Fruit fly (Drosophila melanogaster) whole organism, pupa: ENCODE results near the gene CG4042.
A peak's percentile ranks its signal among the peaks of the same experiment; 100 is the strongest.

Experiments
- CG10348 ChIP-seq: fragments of 200-800 bp; sonication (Bioruptor generic); IDR thresholded peaks from 2 replicates; pipeline ENCODE4 v1.3.6; 2022; ENCODE audit warnings: missing biosample characterization, missing genetic modification characterization
- CG12605 ChIP-seq: fragments of 200-800 bp; sonication (Bioruptor generic); IDR thresholded peaks from 2 replicates; pipeline ENCODE4 v1.3.6; 2022; ENCODE audit warnings: missing biosample characterization, missing genetic modification characterization
- CG13204 ChIP-seq: fragments of 200-800 bp; sonication (Bioruptor generic); optimal IDR thresholded peaks from 2 replicates; lab custom pipeline; 2018; ENCODE audit warnings: missing biosample characterization, mild to moderate bottlenecking, missing genetic modification characterization, moderate library complexity
- CG14655 ChIP-seq: fragments of 200-800 bp; sonication (Bioruptor generic); optimal IDR thresholded peaks from 3 replicates; lab custom pipeline; 2017; ENCODE audit warnings: mild to moderate bottlenecking, missing biosample characterization, missing genetic modification reagents, missing genetic modification characterization
- CG15710 ChIP-seq: fragments of 200-800 bp; sonication (Bioruptor generic); optimal IDR thresholded peaks from 2 replicates; lab custom pipeline; 2018; ENCODE audit warnings: missing biosample characterization, mild to moderate bottlenecking, missing genetic modification characterization, moderate library complexity
- CG17806 ChIP-seq: fragments of 200-800 bp; sonication (Bioruptor generic); optimal IDR thresholded peaks from 2 replicates; lab custom pipeline; 2018; ENCODE audit warnings: missing biosample characterization, mild to moderate bottlenecking, missing genetic modification characterization, moderate library complexity
- CG32121 ChIP-seq: fragments of 200-800 bp; sonication (Bioruptor generic); IDR thresholded peaks from 2 replicates; pipeline ENCODE4 v1.3.6; 2022; ENCODE audit warnings: missing biosample characterization, missing genetic modification characterization
- CG34367 ChIP-seq: fragments of 200-800 bp; sonication (Bioruptor generic); optimal IDR thresholded peaks from 2 replicates; lab custom pipeline; 2018; ENCODE audit warnings: missing biosample characterization, mild to moderate bottlenecking, missing genetic modification characterization
- CG4496 ChIP-seq: fragments of 200-800 bp; sonication (Bioruptor generic); IDR thresholded peaks from 3 replicates; pipeline ENCODE4 v1.3.6; 2022; ENCODE audit warnings: missing biosample characterization, missing genetic modification characterization
- CG8159 ChIP-seq: fragments of 200-800 bp; sonication (Bioruptor generic); optimal IDR thresholded peaks from 3 replicates; lab custom pipeline; 2018; ENCODE audit warnings: missing biosample characterization, mild to moderate bottlenecking, missing genetic modification characterization, moderate library complexity
- CG8301 ChIP-seq: fragments of 200-800 bp; sonication (Bioruptor generic); optimal IDR thresholded peaks from 2 replicates; lab custom pipeline; 2018; ENCODE audit warnings: missing biosample characterization, mild to moderate bottlenecking, missing genetic modification characterization
- CG9948 ChIP-seq: fragments of 200-800 bp; sonication (Bioruptor generic); optimal IDR thresholded peaks from 2 replicates; lab custom pipeline; 2018; ENCODE audit warnings: missing biosample characterization, mild to moderate bottlenecking, missing genetic modification characterization, moderate library complexity
- D1 ChIP-seq: fragments of 200-800 bp; sonication (Bioruptor generic); optimal IDR thresholded peaks from 2 replicates; lab custom pipeline; 2018; ENCODE audit warnings: missing biosample characterization, mild to moderate bottlenecking, missing genetic modification characterization, moderate library complexity
- EcR ChIP-seq: fragments of 200-800 bp; sonication (Bioruptor generic); optimal IDR thresholded peaks from 3 replicates; lab custom pipeline; 2019; ENCODE audit warnings: missing biosample characterization, missing genetic modification characterization, mild to moderate bottlenecking, moderate library complexity, missing genetic modification reagents
- Ets98B ChIP-seq: fragments of 200-800 bp; sonication (Bioruptor generic); IDR thresholded peaks from 2 replicates; pipeline ENCODE4 v1.3.6; 2022; ENCODE audit warnings: missing biosample characterization, missing genetic modification characterization
- Pif1A ChIP-seq: fragments of 200-800 bp; sonication (Bioruptor generic); optimal IDR thresholded peaks from 3 replicates; lab custom pipeline; 2016; ENCODE audit warnings: missing biosample characterization, missing genetic modification characterization
- Pif1B ChIP-seq: fragments of 200-800 bp; sonication (Bioruptor generic); optimal IDR thresholded peaks from 3 replicates; lab custom pipeline; 2016; ENCODE audit warnings: missing biosample characterization, missing genetic modification characterization
- Snoo ChIP-seq: fragments of 200-800 bp; sonication (Bioruptor generic); optimal IDR thresholded peaks from 3 replicates; lab custom pipeline; 2017; ENCODE audit warnings: missing biosample characterization, mild to moderate bottlenecking, missing genetic modification characterization, inconsistent platforms
- fd96Ca ChIP-seq: fragments of 200-800 bp; sonication (Bioruptor generic); IDR thresholded peaks from 3 replicates; pipeline ENCODE4 v1.3.6; 2022; ENCODE audit warnings: missing biosample characterization, missing genetic modification characterization
- gl ChIP-seq: fragments of 200-800 bp; sonication (Bioruptor generic); optimal IDR thresholded peaks from 2 replicates; lab custom pipeline; 2018; ENCODE audit warnings: missing biosample characterization, mild to moderate bottlenecking, missing genetic modification characterization
- rn ChIP-seq: fragments of 200-800 bp; sonication (Bioruptor generic); IDR thresholded peaks from 2 replicates; pipeline ENCODE4 v1.3.6; 2022; ENCODE audit warnings: missing biosample characterization, missing genetic modification characterization

The CG4042 gene

DNA sequence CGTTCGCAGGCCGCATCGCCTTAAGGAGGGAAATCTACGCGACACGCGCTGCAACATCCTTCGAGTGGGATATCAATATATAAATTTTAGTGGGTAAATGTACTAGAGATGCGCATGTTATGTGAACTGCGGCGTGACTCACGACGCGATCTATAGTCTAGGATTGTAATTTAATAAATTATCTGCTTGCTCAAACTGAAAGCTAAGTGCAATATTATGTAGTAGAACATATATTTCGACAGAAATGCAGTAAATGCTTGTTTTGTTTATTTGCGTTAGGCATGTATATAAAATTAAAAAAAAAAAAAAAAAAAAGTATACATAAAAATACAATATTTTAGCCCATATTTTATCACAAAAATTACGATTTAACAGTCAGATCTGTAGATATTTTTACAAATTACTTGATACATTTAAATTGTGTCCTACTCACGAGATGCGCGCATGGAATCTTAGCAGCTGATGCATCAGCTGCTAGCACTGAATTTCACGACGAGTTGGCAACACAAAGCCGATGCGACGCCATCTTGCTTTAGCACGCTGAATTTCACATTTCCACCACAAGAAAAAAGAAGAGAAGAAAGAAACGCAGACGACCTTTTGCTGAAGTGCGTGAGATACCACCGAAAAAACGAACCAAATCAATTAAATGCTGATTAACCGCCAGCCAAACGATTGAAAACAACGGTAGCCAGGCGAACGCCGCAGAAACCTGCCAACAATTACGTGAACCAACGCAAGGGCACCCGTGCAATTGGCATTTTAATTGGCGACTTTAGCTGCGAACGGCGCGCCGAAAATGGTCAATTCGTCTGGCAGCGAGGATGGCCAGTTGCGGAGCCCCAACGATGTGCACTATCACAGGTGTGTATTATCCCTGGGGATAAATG is at the start of gene CG4042, which contains the start of gene Pitslre:
CG4042 (minus strand) TSS at position 507 of the 890 bp plus-strand sequence.
Pitslre (plus strand) TSS at position 528 of the 890 bp plus-strand sequence.
- TF ChIP-seq CG13204 (GFP tag; lab: Kevin White, UChicago) = no peak
- peak; percentile 16 for TF ChIP-seq CG14655 (GFP tag; lab: Kevin White, UChicago)
- peak; percentile 25 for TF ChIP-seq CG15710 (tag; lab: Kevin White, UChicago)
- TF ChIP-seq EcR = peak; percentile 9
- TF ChIP-seq Ets98B = no peak
- peak; percentile 8 for TF ChIP-seq D1 (tag; lab: Kevin White, UChicago)
- no peak for TF ChIP-seq CG12605
- TF ChIP-seq Pif1B (GFP tag; lab: Kevin White, UChicago) = peak; percentile 6
- TF ChIP-seq CG8159 (tag; lab: Kevin White, UChicago) = peak; percentile 30
- TF ChIP-seq CG34367 (tag; lab: Kevin White, UChicago) = peak; percentile 25

DNA sequence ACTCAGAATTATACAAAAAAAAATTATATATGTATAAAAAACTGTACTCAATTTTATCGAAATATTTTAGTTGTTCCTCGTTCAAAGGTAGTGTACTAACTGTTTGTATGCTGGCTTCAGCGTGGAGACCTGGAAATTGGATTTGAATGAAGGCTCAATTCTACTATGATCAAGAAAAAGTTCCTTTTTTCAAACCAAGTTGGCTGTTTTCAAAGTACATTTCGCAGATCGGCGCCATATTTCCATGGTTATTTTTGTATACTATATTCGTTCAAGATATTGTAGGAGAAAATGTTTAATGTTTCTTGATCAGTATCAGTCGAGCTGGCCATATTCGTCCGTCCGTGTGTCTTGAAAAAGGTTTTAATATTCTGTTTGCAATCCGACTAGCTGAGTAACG is 46.6 kb upstream of the CG4042 start, which contains the start of gene Mst77F:
Mst77F (minus strand) TSS at position 101 of the 400 bp plus-strand sequence.
- TF ChIP-seq CG10348 (no peak), CG32121 (GFP tag; lab: Robert Waterston, UW) (no peak), Pif1A (GFP tag; lab: Kevin White, UChicago) (no peak), CG9948 (tag; lab: Kevin White, UChicago) (no peak), rn (GFP tag; lab: Robert Waterston, UW) (no peak)
- TF ChIP-seq, all 21 proteins: peak for 0

DNA sequence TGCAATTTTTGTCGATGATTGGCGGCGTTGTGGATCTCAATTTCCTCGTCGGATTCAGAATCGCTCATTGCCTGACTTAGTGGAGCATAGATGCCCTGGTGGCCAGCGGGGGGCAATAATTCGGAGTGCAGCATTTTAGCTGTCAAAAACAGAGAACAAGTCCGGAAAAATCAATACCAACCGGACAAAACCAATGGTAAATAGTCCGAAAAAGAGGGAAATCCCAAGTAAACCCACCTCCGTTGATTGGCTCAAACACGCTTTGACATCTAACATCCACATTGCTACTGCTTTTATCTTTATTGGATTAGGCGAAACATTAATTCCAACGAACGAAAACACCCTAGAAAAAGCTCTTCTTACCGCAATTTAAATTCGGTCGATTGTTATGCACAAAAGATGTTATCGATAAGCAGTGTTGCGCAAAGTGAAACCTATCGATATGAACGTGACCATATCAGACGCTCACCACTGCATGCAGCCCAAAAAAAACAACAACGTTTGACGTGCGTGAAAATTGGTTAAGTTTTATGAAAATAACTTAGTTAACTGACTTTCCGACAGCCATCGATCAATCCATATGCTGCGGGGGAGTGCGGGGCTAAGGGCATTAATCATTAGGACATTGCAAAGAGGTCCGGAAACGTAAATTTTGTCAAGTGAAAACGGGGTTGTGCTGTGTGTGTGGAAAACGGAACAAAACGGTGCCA is 44.5 kb upstream of the CG4042 start, which contains the start of the genes CG3618 and Pka-R1:
CG3618 (minus strand) TSS at position 410 of the 710 bp plus-strand sequence.
Pka-R1 (plus strand) TSS at position 453 of the 710 bp plus-strand sequence.
- TF ChIP-seq D1 (tag; lab: Kevin White, UChicago) (no peak), CG4496 (no peak), gl (tag; lab: Kevin White, UChicago) (no peak), Pif1B (GFP tag; lab: Kevin White, UChicago) (no peak), CG14655 (GFP tag; lab: Kevin White, UChicago) (no peak), rn (GFP tag; lab: Robert Waterston, UW) (no peak), CG10348 (no peak), CG8159 (tag; lab: Kevin White, UChicago) (no peak), CG9948 (tag; lab: Kevin White, UChicago) (no peak), Ets98B (no peak), CG8301 (tag; lab: Kevin White, UChicago) (no peak), CG12605 (no peak), Pif1A (GFP tag; lab: Kevin White, UChicago) (no peak), Snoo (no peak), CG13204 (GFP tag; lab: Kevin White, UChicago) (no peak), CG34367 (tag; lab: Kevin White, UChicago) (no peak), fd96Ca (no peak), CG17806 (tag; lab: Kevin White, UChicago) (no peak), EcR (no peak)

DNA sequence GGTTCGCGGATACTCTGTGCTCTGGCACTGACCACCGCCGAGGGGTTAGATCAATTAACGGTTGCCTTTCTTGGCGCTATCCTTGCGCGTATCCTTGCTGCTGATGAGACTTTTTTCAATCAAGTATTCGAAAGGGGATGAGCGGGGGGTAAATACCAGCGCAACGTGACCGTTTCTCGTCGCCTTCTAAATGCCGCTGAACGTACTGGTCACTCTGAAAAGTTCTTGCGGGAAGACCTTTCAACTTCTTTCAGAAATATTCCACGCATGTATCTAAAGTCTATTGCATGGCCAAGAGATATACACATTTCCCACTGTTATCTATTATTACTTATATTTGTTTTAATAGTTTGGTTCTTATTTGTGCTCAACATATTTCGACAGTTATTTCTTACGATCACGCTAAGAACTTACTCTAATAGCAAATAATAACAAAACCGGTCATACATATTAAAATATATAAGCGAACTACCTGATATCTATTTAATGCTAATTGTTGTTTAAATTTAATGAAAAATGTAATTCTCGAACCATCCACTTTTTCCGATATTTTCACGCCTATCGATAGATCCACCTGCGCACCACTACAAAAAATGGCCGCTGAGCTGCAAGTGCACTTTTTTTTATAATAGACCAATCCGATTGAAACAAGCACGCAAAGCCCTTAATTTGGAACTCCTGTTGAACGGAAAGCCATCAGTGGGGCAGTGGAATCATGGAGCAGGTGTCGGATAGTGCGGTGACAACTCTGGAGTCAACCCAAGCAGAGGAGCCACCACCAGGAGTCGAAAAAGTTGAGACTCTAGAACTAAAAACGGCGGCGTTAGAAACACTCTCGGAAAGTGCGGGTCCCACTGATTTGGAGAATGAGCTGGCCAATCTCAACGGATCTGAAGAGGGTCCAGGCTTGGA is 38.0 kb upstream of the CG4042 start, which contains the start of the genes CG3634 and HIPP1:
CG3634 (minus strand) TSS at position 185 of the 912 bp plus-strand sequence.
HIPP1 (plus strand) TSS at position 582 of the 912 bp plus-strand sequence.
- TF ChIP-seq CG15710 (tag; lab: Kevin White, UChicago) = no peak
- TF ChIP-seq CG34367 (tag; lab: Kevin White, UChicago) = no peak
- 0 out of 3 replicates have a peak, but pooled peaks have one; percentile 25 for TF ChIP-seq CG4496

DNA sequence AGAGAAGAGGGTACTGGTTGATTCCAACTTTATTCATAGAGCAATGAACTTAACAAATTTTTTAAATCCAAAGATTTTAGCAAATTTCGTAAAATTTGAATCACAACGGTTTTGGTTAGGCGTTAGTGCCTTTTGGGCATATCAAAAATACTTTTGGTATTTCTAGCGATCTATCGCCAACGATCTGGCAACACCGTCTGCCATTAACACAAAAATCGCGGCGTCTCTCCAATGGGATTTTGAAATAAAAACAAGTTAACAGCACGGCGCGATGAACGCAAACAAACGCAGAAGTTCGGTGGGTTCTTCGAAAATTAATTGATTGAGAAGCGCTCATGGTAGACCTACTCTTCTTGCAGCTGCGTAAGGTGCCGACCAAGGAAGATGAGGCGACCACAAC is 28.9 kb upstream of the CG4042 start, which contains the start of gene Spc105R:
Spc105R (plus strand) TSS at position 203 of the 400 bp plus-strand sequence.
- TF ChIP-seq CG4496 = no peak
